Worm (Caenorhabditis elegans) whole organism, L4 larva: ENCODE data around the gene fbxb-2.

ENCODE experiments used
- D1046.2 ChIP-seq: fragments of 200-800 bp; sonication (Bioruptor generic); IDR thresholded peaks from 2 replicates; pipeline ENCODE4 v1.3.6; 2022; ENCODE audit warnings: missing genetic modification characterization, missing compliant biosample characterization
- F10B5.3 ChIP-seq: sonication (generic microtip); optimal IDR thresholded peaks from 2 replicates; lab custom pipeline; 2016; ENCODE audit warnings: mild to moderate bottlenecking, missing genetic modification characterization, missing compliant biosample characterization
- R02D3.7 ChIP-seq: fragments of 150-350 bp; sonication (generic microtip); optimal IDR thresholded peaks from 3 replicates; lab custom pipeline; 2014; ENCODE audit warnings: missing biosample characterization, missing genetic modification characterization
- T20F7.1 ChIP-seq: fragments of 200-800 bp; sonication (Bioruptor generic); optimal IDR thresholded peaks from 2 replicates; lab custom pipeline; 2018; ENCODE audit warnings: mild to moderate bottlenecking, missing genetic modification characterization, missing compliant biosample characterization
- T26A8.4 ChIP-seq: fragments of 200-800 bp; sonication (Bioruptor generic); IDR thresholded peaks from 2 replicates; pipeline ENCODE4 v1.3.6; 2022; ENCODE audit warnings: missing genetic modification characterization, missing compliant biosample characterization
- Y5F2A.4 ChIP-seq: fragments of 200-800 bp; sonication (Bioruptor generic); optimal IDR thresholded peaks from 2 replicates; lab custom pipeline; 2018; ENCODE audit warnings: mild to moderate bottlenecking, missing genetic modification characterization, missing compliant biosample characterization
- Y75B8A.6 ChIP-seq: fragments of 200-800 bp; sonication (Bioruptor generic); IDR thresholded peaks from 2 replicates; pipeline ENCODE4 v1.3.6; 2022; ENCODE audit warnings: missing genetic modification reagents, missing genetic modification characterization, missing compliant biosample characterization
- arid-1 ChIP-seq: fragments of 200-800 bp; sonication (Bioruptor generic); conservative IDR thresholded peaks from 2 replicates; pipeline ENCODE4 v1.3.6; 2022; ENCODE audit warnings: missing genetic modification reagents, missing genetic modification characterization, missing compliant biosample characterization
- ceh-44 ChIP-seq: fragments of 200-800 bp; sonication (Bioruptor generic); IDR thresholded peaks from 2 replicates; pipeline ENCODE4 v1.3.6; 2022; ENCODE audit warnings: missing genetic modification reagents, missing genetic modification characterization, missing compliant biosample characterization
- ceh-82 ChIP-seq: sonication (generic microtip); optimal IDR thresholded peaks from 2 replicates; lab custom pipeline; 2017; ENCODE audit warnings: missing biosample characterization, missing genetic modification characterization
- ces-1 ChIP-seq: fragments of 150-350 bp; sonication (generic microtip); optimal IDR thresholded peaks from 4 replicates; lab custom pipeline; 2014; ENCODE audit warnings: missing biosample characterization, missing genetic modification reagents, missing genetic modification characterization
- cey-2 ChIP-seq: sonication (generic microtip); optimal IDR thresholded peaks from 3 replicates; lab custom pipeline; 2017; ENCODE audit warnings: missing genetic modification characterization, mild to moderate bottlenecking, missing compliant biosample characterization, antibody characterized with exemption, borderline replicate concordance; ENCODE audit not compliant: insufficient read depth
- ctbp-1 ChIP-seq: fragments of 200-800 bp; sonication (Bioruptor generic); IDR thresholded peaks from 2 replicates; pipeline ENCODE4 v1.3.6; 2022; ENCODE audit warnings: missing genetic modification reagents, missing genetic modification characterization, missing compliant biosample characterization
- daf-12 ChIP-seq: fragments of 150-350 bp; optimal IDR thresholded peaks from 2 replicates; lab custom pipeline; 2014; ENCODE audit warnings: missing biosample characterization, missing genetic modification reagents, missing genetic modification characterization
- daf-16 ChIP-seq, 3 experiments: sonication (generic microtip); optimal IDR thresholded peaks; 2 replicates each; lab custom pipeline; 2016 to 2017; ENCODE audit warnings: missing genetic modification characterization in 3 of 3, missing genetic modification reagents in 3 of 3, mild to moderate bottlenecking in 2 of 3, missing compliant biosample characterization in 2 of 3, missing biosample characterization in 1 of 3, moderate library complexity in 1 of 3
- daf-8 ChIP-seq: fragments of 200-800 bp; sonication (Bioruptor generic); IDR thresholded peaks from 2 replicates; pipeline ENCODE4 v1.3.6; 2022; ENCODE audit warnings: missing genetic modification characterization, missing compliant biosample characterization
- dmd-9 ChIP-seq: fragments of 200-800 bp; sonication (Bioruptor generic); IDR thresholded peaks from 2 replicates; pipeline ENCODE4 v1.3.6; 2022; ENCODE audit warnings: missing genetic modification reagents, missing genetic modification characterization, missing compliant biosample characterization
- dve-1 ChIP-seq: sonication (generic microtip); optimal IDR thresholded peaks from 2 replicates; lab custom pipeline; 2017; ENCODE audit warnings: antibody characterized with exemption, mild to moderate bottlenecking, missing genetic modification characterization, missing compliant biosample characterization; ENCODE audit not compliant: insufficient read depth
- fkh-10 ChIP-seq: fragments of 150-350 bp; optimal IDR thresholded peaks from 2 replicates; lab custom pipeline; 2014; ENCODE audit warnings: missing biosample characterization, missing genetic modification reagents, missing genetic modification characterization
- fos-1 ChIP-seq: fragments of 150-350 bp; optimal IDR thresholded peaks from 2 replicates; lab custom pipeline; 2014; ENCODE audit warnings: missing biosample characterization, missing genetic modification characterization
- gei-8 ChIP-seq: fragments of 200-800 bp; sonication (Bioruptor generic); optimal IDR thresholded peaks from 2 replicates; lab custom pipeline; 2018; ENCODE audit warnings: mild to moderate bottlenecking, missing genetic modification characterization, missing compliant biosample characterization
- hif-1 ChIP-seq, 2 experiments: sonication (generic microtip); optimal IDR thresholded peaks; 2 replicates each; lab custom pipeline; 2016 to 2017; ENCODE audit warnings: missing compliant biosample characterization in 2 of 2, missing genetic modification characterization in 2 of 2, missing genetic modification reagents in 2 of 2, missing genotype in 2 of 2, mild to moderate bottlenecking in 1 of 2
- hlh-11 ChIP-seq: fragments of 200-800 bp; sonication (Bioruptor generic); optimal IDR thresholded peaks from 2 replicates; lab custom pipeline; 2018; ENCODE audit warnings: mild to moderate bottlenecking, missing genetic modification characterization, missing compliant biosample characterization
- hlh-30 ChIP-seq: sonication (generic microtip); optimal IDR thresholded peaks from 2 replicates; lab custom pipeline; 2017; ENCODE audit warnings: antibody characterized with exemption, mild to moderate bottlenecking, missing genetic modification characterization, missing compliant biosample characterization; ENCODE audit not compliant: insufficient read depth
- jun-1 ChIP-seq: fragments of 150-350 bp; optimal IDR thresholded peaks from 2 replicates; lab custom pipeline; 2014; ENCODE audit warnings: missing biosample characterization, missing genetic modification reagents, missing genetic modification characterization
- lin-1 ChIP-seq: fragments of 200-800 bp; sonication (Bioruptor generic); IDR thresholded peaks from 2 replicates; pipeline ENCODE4 v1.3.6; 2022; ENCODE audit warnings: missing genetic modification reagents, missing genetic modification characterization, missing compliant biosample characterization
- lin-13 ChIP-seq: fragments of 150-350 bp; optimal IDR thresholded peaks from 2 replicates; lab custom pipeline; 2014; ENCODE audit warnings: missing biosample characterization, missing genetic modification reagents, missing genetic modification characterization
- lin-39 ChIP-seq: fragments of 150-350 bp; optimal IDR thresholded peaks from 2 replicates; lab custom pipeline; 2014; ENCODE audit warnings: missing biosample characterization, missing genetic modification reagents, missing genetic modification characterization
- lir-3 ChIP-seq: sonication (generic microtip); optimal IDR thresholded peaks from 2 replicates; lab custom pipeline; 2016; ENCODE audit warnings: mild to moderate bottlenecking, missing genetic modification characterization, missing compliant biosample characterization
- lsy-2 ChIP-seq, 2 experiments: fragments of 150-350 bp in 1 of 2; sonication (generic microtip) in 1 of 2; optimal IDR thresholded peaks; 2 replicates each; lab custom pipeline; 2014 to 2017; ENCODE audit warnings: missing biosample characterization in 2 of 2, missing genetic modification characterization in 2 of 2
- mdl-1 ChIP-seq, 2 experiments: fragments of 150-350 bp in 1 of 2; sonication (generic microtip) in 1 of 2; optimal IDR thresholded peaks; 2 replicates each; lab custom pipeline; 2014 to 2017; ENCODE audit warnings: missing biosample characterization in 2 of 2, missing genetic modification characterization in 2 of 2
- mxl-2 ChIP-seq: fragments of 200-800 bp; sonication (Bioruptor generic); conservative IDR thresholded peaks from 2 replicates; pipeline ENCODE4 v1.3.6; 2022; ENCODE audit warnings: missing genetic modification reagents, missing genetic modification characterization, missing compliant biosample characterization
- nhr-102 ChIP-seq: sonication (generic microtip); optimal IDR thresholded peaks from 2 replicates; lab custom pipeline; 2016; ENCODE audit warnings: mild to moderate bottlenecking, missing genetic modification characterization, moderate library complexity, missing compliant biosample characterization
- nhr-11 ChIP-seq: fragments of 150-350 bp; optimal IDR thresholded peaks from 2 replicates; lab custom pipeline; 2014; ENCODE audit warnings: missing biosample characterization, missing genetic modification characterization
- nhr-237 ChIP-seq: sonication (generic microtip); optimal IDR thresholded peaks from 2 replicates; lab custom pipeline; 2017; ENCODE audit warnings: missing biosample characterization, missing genetic modification characterization
- nhr-41 ChIP-seq: fragments of 200-800 bp; sonication (Bioruptor generic); IDR thresholded peaks from 2 replicates; pipeline ENCODE4 v1.3.6; 2022; ENCODE audit warnings: missing genetic modification reagents, missing genetic modification characterization, missing compliant biosample characterization
- nhr-48 ChIP-seq: sonication (generic microtip); optimal IDR thresholded peaks from 2 replicates; lab custom pipeline; 2016; ENCODE audit warnings: mild to moderate bottlenecking, missing genetic modification characterization, missing compliant biosample characterization
- nhr-6 ChIP-seq: fragments of 150-350 bp; optimal IDR thresholded peaks from 2 replicates; lab custom pipeline; 2014; ENCODE audit warnings: missing biosample characterization, missing genetic modification characterization
- nhr-76 ChIP-seq: fragments of 150-350 bp; optimal IDR thresholded peaks from 2 replicates; lab custom pipeline; 2014; ENCODE audit warnings: missing biosample characterization, missing genetic modification characterization
- pqm-1 ChIP-seq: sonication (generic microtip); optimal IDR thresholded peaks from 2 replicates; lab custom pipeline; 2017; ENCODE audit warnings: missing biosample characterization, missing genetic modification characterization
- rbr-2 ChIP-seq: sonication (generic microtip); optimal IDR thresholded peaks from 2 replicates; lab custom pipeline; 2016; ENCODE audit warnings: missing genotype, missing genetic modification characterization, missing compliant biosample characterization
- saeg-2 ChIP-seq: fragments of 200-800 bp; sonication (Bioruptor generic); IDR thresholded peaks from 2 replicates; pipeline ENCODE4 v1.3.6; 2022; ENCODE audit warnings: missing genetic modification reagents, missing genetic modification characterization, missing compliant biosample characterization
- set-16 ChIP-seq: fragments of 200-800 bp; sonication (Bioruptor generic); IDR thresholded peaks from 2 replicates; pipeline ENCODE4 v1.3.6; 2022; ENCODE audit warnings: missing genetic modification reagents, missing genetic modification characterization, missing compliant biosample characterization
- tra-1 ChIP-seq: fragments of 200-800 bp; sonication (Bioruptor generic); IDR thresholded peaks from 2 replicates; pipeline ENCODE4 v1.3.6; 2022; ENCODE audit warnings: missing genetic modification reagents, missing genetic modification characterization, missing compliant biosample characterization
- unc-39 ChIP-seq: sonication (generic microtip); optimal IDR thresholded peaks from 2 replicates; lab custom pipeline; 2017; ENCODE audit warnings: missing biosample characterization, missing genetic modification characterization
- unc-62 ChIP-seq, 3 experiments: fragments of 150-350 bp in 1 of 3; sonication (generic microtip); optimal IDR thresholded peaks in 2 of 3; peaks in 1 of 3; 1 replicate in 1 of 3; 2 replicates in 2 of 3; lab custom pipeline; 2014 to 2017; ENCODE audit warnings: missing biosample characterization in 3 of 3, missing genetic modification characterization in 3 of 3, missing genetic modification reagents in 3 of 3, missing genotype in 1 of 3
- zfp-3 ChIP-seq: fragments of 200-800 bp; sonication (Bioruptor generic); conservative IDR thresholded peaks from 2 replicates; pipeline ENCODE4 v1.3.6; 2022; ENCODE audit warnings: missing genetic modification reagents, missing genetic modification characterization, missing compliant biosample characterization
- zip-11 ChIP-seq: fragments of 200-800 bp; sonication (Bioruptor generic); IDR thresholded peaks from 2 replicates; pipeline ENCODE4 v1.3.6; 2022; ENCODE audit warnings: missing genetic modification characterization, missing compliant biosample characterization
- ztf-7 ChIP-seq: fragments of 150-350 bp; optimal IDR thresholded peaks from 2 replicates; lab custom pipeline; 2014; ENCODE audit warnings: missing biosample characterization, missing genetic modification characterization

Gene fbxb-2

ce11 chrV:19206911-19207310 lies 30.2 kb downstream of the fbxb-2 start (continued):
- TF ChIP-seq daf-16 (GFP tag; optimal IDR thresholded peaks at IDR 0.05; lab: Kevin White, UChicago) (no peak), daf-16 (tag; optimal IDR thresholded peaks at IDR 0.05; lab: Kevin White, UChicago) (peak; percentile 75), T26A8.4 (GFP tag; lab: Robert Waterston, UW) (no peak), pqm-1 (tag; lab: Kevin White, UChicago) (peak; percentile 78), cey-2 (tag; lab: Kevin White, UChicago) (no peak)

DNA sequence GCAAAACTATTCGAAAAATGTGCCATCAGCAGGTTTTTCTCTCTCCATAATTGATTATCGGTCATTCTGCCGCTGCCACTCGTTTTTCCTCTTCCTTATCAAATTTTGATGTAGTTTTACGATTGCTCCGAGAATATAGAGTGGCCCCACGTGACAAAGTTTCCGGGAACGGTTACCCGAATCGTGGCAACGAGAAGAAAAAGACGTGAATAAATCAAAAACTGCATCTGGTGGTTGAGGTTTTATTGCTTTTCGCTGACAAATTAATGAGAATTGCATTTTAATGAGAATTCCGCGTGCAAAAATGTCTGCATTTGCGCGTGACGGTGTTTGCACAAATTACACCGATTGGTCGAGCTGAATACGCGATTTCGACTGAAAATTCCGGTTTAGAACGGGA lies 31.7 kb downstream of the fbxb-2 start:
- no peak for TF ChIP-seq lin-13 (GFP tag; lab: Kevin White, UChicago)
- peak; percentile 82 for TF ChIP-seq tra-1
- no peak for TF ChIP-seq zfp-3 (GFP tag; lab: Robert Waterston, UW)
- TF ChIP-seq dmd-9 (GFP tag; lab: Robert Waterston, UW) = no peak
- TF ChIP-seq hlh-11 (tag; lab: Kevin White, UChicago) = peak; percentile 87
- peak; percentile 2 for TF ChIP-seq nhr-102 (tag; lab: Kevin White, UChicago)
- TF ChIP-seq fos-1 (tag; lab: Kevin White, UChicago) = no peak
- no peak for TF ChIP-seq nhr-48 (tag; lab: Kevin White, UChicago)
- no peak for TF ChIP-seq D1046.2 (GFP tag; lab: Robert Waterston, UW)
- no peak for TF ChIP-seq R02D3.7 (tag; lab: Kevin White, UChicago)
- no peak for TF ChIP-seq zip-11 (GFP tag; lab: Robert Waterston, UW)
- peak; percentile 72 for TF ChIP-seq dve-1 (tag; lab: Kevin White, UChicago)
- TF ChIP-seq gei-8 (GFP tag; lab: Kevin White, UChicago) = no peak
- peak in 1 of 2 experiments; percentile 13 for TF ChIP-seq lsy-2 (tag; optimal IDR thresholded peaks at IDR 0.05; lab: Kevin White, UChicago)
- no peak for TF ChIP-seq ces-1 (GFP tag; lab: Kevin White, UChicago)
- TF ChIP-seq arid-1 (GFP tag; lab: Robert Waterston, UW) = no peak
- no peak for TF ChIP-seq fkh-10 (GFP tag; lab: Kevin White, UChicago)
- no peak for TF ChIP-seq nhr-41 (GFP tag; lab: Robert Waterston, UW)
- TF ChIP-seq mxl-2 (GFP tag; lab: Robert Waterston, UW) = 0 out of 2 replicates have a peak, but pooled peaks have one; percentile 29
- no peak for TF ChIP-seq nhr-6 (tag; lab: Kevin White, UChicago)
- TF ChIP-seq mdl-1 (tag; optimal IDR thresholded peaks at IDR 0.05; lab: Kevin White, UChicago) = peak in 1 of 2 experiments; percentile 65
- TF ChIP-seq lir-3 = no peak
- TF ChIP-seq jun-1 (tag; lab: Kevin White, UChicago) = no peak
- no peak for TF ChIP-seq ceh-44 (GFP tag; lab: Robert Waterston, UW)
- TF ChIP-seq saeg-2 = no peak
- TF ChIP-seq F10B5.3 = no peak
- TF ChIP-seq set-16 (GFP tag; lab: Robert Waterston, UW) = no peak
- TF ChIP-seq hlh-30 (tag; lab: Kevin White, UChicago) = peak; percentile 64
- TF ChIP-seq daf-8 (GFP tag; lab: Robert Waterston, UW) = no peak
- TF ChIP-seq ctbp-1 = no peak
- TF ChIP-seq unc-62 (GFP tag; optimal IDR thresholded peaks at IDR 0.05 in 1 of 2; lab: Kevin White, UChicago) = no peak
- no peak for TF ChIP-seq unc-62 (tag; optimal IDR thresholded peaks at IDR 0.05; lab: Kevin White, UChicago)
- TF ChIP-seq nhr-237 = no peak
- 0 out of 2 replicates have a peak, but pooled peaks have one; percentile 54 for TF ChIP-seq lin-1
- no peak for TF ChIP-seq ceh-82 (tag; lab: Kevin White, UChicago)
- TF ChIP-seq hif-1 (tag; optimal IDR thresholded peaks at IDR 0.05; lab: Kevin White, UChicago) = peak in 1 of 2 experiments; percentile 2
- TF ChIP-seq nhr-11 = no peak
- no peak for TF ChIP-seq daf-12 (tag; lab: Kevin White, UChicago)
- TF ChIP-seq Y75B8A.6 = no peak
- no peak for TF ChIP-seq rbr-2
- TF ChIP-seq nhr-76 = no peak
- no peak for TF ChIP-seq unc-39 (tag; lab: Kevin White, UChicago)
- TF ChIP-seq Y5F2A.4 (GFP tag; lab: Kevin White, UChicago) = no peak
- no peak for TF ChIP-seq ztf-7
- no peak for TF ChIP-seq lin-39
- no peak for TF ChIP-seq T20F7.1 (GFP tag; lab: Kevin White, UChicago)
